Worm (Caenorhabditis elegans) whole organism, late embryonic: Measurements from ENCODE around the gene Y53F4B.12.
A peak's percentile ranks its signal among the peaks of the same experiment; 100 is the strongest.

Source experiments
- C38D4.7 ChIP-seq: fragments of 200-800 bp; sonication (Bioruptor generic); optimal IDR thresholded peaks from 2 replicates; lab custom pipeline; 2018; ENCODE audit warnings: mild to moderate bottlenecking, missing genetic modification characterization, moderate library complexity, missing compliant biosample characterization
- F13H6.1 ChIP-seq: sonication (generic microtip); optimal IDR thresholded peaks from 2 replicates; lab custom pipeline; 2016; ENCODE audit warnings: missing genetic modification characterization, missing compliant biosample characterization
- K02D7.2 ChIP-seq: sonication (generic microtip); optimal IDR thresholded peaks from 2 replicates; lab custom pipeline; 2017; ENCODE audit warnings: mild to moderate bottlenecking, missing genetic modification characterization, missing compliant biosample characterization
- K09A11.1 ChIP-seq: sonication (generic microtip); optimal IDR thresholded peaks from 2 replicates; lab custom pipeline; 2017; ENCODE audit warnings: antibody characterized with exemption, mild to moderate bottlenecking, missing genetic modification characterization, missing compliant biosample characterization; ENCODE audit not compliant: insufficient read depth
- ahr-1 ChIP-seq: sonication (generic microtip); optimal IDR thresholded peaks from 2 replicates; lab custom pipeline; 2016; ENCODE audit warnings: missing genetic modification characterization, missing compliant biosample characterization
- ama-1 ChIP-seq: fragments of 150-350 bp; optimal IDR thresholded peaks from 2 replicates; lab custom pipeline; 2014
- ceh-19 ChIP-seq: fragments of 200-800 bp; sonication (Bioruptor generic); optimal IDR thresholded peaks from 2 replicates; lab custom pipeline; 2018; ENCODE audit warnings: mild to moderate bottlenecking, missing genetic modification characterization, missing compliant biosample characterization
- ceh-2 ChIP-seq: sonication (generic microtip); optimal IDR thresholded peaks from 2 replicates; lab custom pipeline; 2016; ENCODE audit warnings: missing genotype, missing genetic modification characterization, missing compliant biosample characterization
- ceh-22 ChIP-seq: sonication (generic microtip); optimal IDR thresholded peaks from 2 replicates; lab custom pipeline; 2017; ENCODE audit warnings: missing biosample characterization, missing genetic modification characterization
- ceh-30 ChIP-seq: fragments of 150-350 bp; optimal IDR thresholded peaks from 2 replicates; lab custom pipeline; 2014; ENCODE audit warnings: missing biosample characterization, missing genetic modification characterization
- ceh-31 ChIP-seq: sonication (generic microtip); optimal IDR thresholded peaks from 2 replicates; lab custom pipeline; 2016; ENCODE audit warnings: missing genetic modification characterization, missing compliant biosample characterization
- ceh-34 ChIP-seq: sonication (generic microtip); optimal IDR thresholded peaks from 2 replicates; lab custom pipeline; 2016; ENCODE audit warnings: mild to moderate bottlenecking, missing genetic modification characterization, missing compliant biosample characterization
- ceh-6 ChIP-seq: fragments of 200-800 bp; sonication (Bioruptor generic); optimal IDR thresholded peaks from 2 replicates; lab custom pipeline; 2018; ENCODE audit warnings: mild to moderate bottlenecking, missing genetic modification characterization, missing compliant biosample characterization
- ceh-9 ChIP-seq: sonication (generic microtip); optimal IDR thresholded peaks from 2 replicates; lab custom pipeline; 2016; ENCODE audit warnings: mild to moderate bottlenecking, missing genetic modification characterization, inconsistent platforms, missing compliant biosample characterization
- che-1 ChIP-seq: sonication (generic microtip); optimal IDR thresholded peaks from 2 replicates; lab custom pipeline; 2016; ENCODE audit warnings: mild to moderate bottlenecking, missing genetic modification characterization, missing compliant biosample characterization
- dmd-4 ChIP-seq: sonication (generic microtip); optimal IDR thresholded peaks from 2 replicates; lab custom pipeline; 2016; ENCODE audit warnings: borderline replicate concordance, missing genetic modification characterization, missing compliant biosample characterization
- dve-1 ChIP-seq: sonication (generic microtip); optimal IDR thresholded peaks from 2 replicates; lab custom pipeline; 2017; ENCODE audit warnings: antibody characterized with exemption, mild to moderate bottlenecking, missing genetic modification characterization, missing compliant biosample characterization
- eyg-1 ChIP-seq: sonication (generic microtip); optimal IDR thresholded peaks from 2 replicates; lab custom pipeline; 2016; ENCODE audit warnings: missing genotype, missing genetic modification characterization, missing compliant biosample characterization
- fax-1 ChIP-seq: sonication (generic microtip); optimal IDR thresholded peaks from 2 replicates; lab custom pipeline; 2016; ENCODE audit warnings: missing genotype, missing genetic modification characterization, missing compliant biosample characterization
- fkh-10 ChIP-seq: fragments of 150-350 bp; optimal IDR thresholded peaks from 2 replicates; lab custom pipeline; 2014; ENCODE audit warnings: missing biosample characterization, missing genetic modification reagents, missing genetic modification characterization
- fkh-6 ChIP-seq: sonication (generic microtip); optimal IDR thresholded peaks from 2 replicates; lab custom pipeline; 2016; ENCODE audit warnings: missing genetic modification characterization, missing compliant biosample characterization
- hlh-30 ChIP-seq: sonication (generic microtip); optimal IDR thresholded peaks from 2 replicates; lab custom pipeline; 2017; ENCODE audit warnings: antibody characterized with exemption, missing genetic modification characterization, missing compliant biosample characterization; ENCODE audit not compliant: insufficient read depth
- hlh-6 ChIP-seq: sonication (generic microtip); optimal IDR thresholded peaks from 2 replicates; lab custom pipeline; 2016; ENCODE audit warnings: missing genotype, missing genetic modification characterization, missing compliant biosample characterization
- lim-6 ChIP-seq: sonication (generic microtip); optimal IDR thresholded peaks from 2 replicates; lab custom pipeline; 2016; ENCODE audit warnings: missing genetic modification characterization, missing compliant biosample characterization
- lin-11 ChIP-seq: fragments of 200-800 bp; sonication (Bioruptor generic); optimal IDR thresholded peaks from 2 replicates; lab custom pipeline; 2018; ENCODE audit warnings: mild to moderate bottlenecking, missing genetic modification characterization, missing compliant biosample characterization
- madf-2 ChIP-seq: sonication (generic microtip); optimal IDR thresholded peaks from 2 replicates; lab custom pipeline; 2017; ENCODE audit warnings: missing genetic modification characterization, missing compliant biosample characterization
- mec-3 ChIP-seq: sonication (generic microtip); optimal IDR thresholded peaks from 2 replicates; lab custom pipeline; 2016; ENCODE audit warnings: borderline replicate concordance, missing genetic modification characterization, missing compliant biosample characterization
- nfya-1 ChIP-seq: sonication (generic microtip); optimal IDR thresholded peaks from 2 replicates; lab custom pipeline; 2017; ENCODE audit warnings: missing genetic modification characterization, mild to moderate bottlenecking, missing compliant biosample characterization, antibody characterized with exemption, moderate library complexity
- nhr-11 ChIP-seq: fragments of 150-350 bp; optimal IDR thresholded peaks from 2 replicates; lab custom pipeline; 2014; ENCODE audit warnings: missing biosample characterization, missing genetic modification characterization
- nhr-232 ChIP-seq: sonication (generic microtip); optimal IDR thresholded peaks from 2 replicates; lab custom pipeline; 2016; ENCODE audit warnings: missing genetic modification characterization, missing compliant biosample characterization
- npax-4 ChIP-seq: sonication (generic microtip); optimal IDR thresholded peaks from 2 replicates; lab custom pipeline; 2016; ENCODE audit warnings: missing genetic modification characterization, missing compliant biosample characterization
- odd-2 ChIP-seq: sonication (generic microtip); optimal IDR thresholded peaks from 2 replicates; lab custom pipeline; 2017; ENCODE audit warnings: antibody characterized with exemption, mild to moderate bottlenecking, missing genetic modification characterization, missing compliant biosample characterization
- pax-1 ChIP-seq: fragments of 150-350 bp; optimal IDR thresholded peaks from 2 replicates; lab custom pipeline; 2014; ENCODE audit warnings: missing biosample characterization, missing genetic modification characterization
- pqm-1 ChIP-seq: sonication (generic microtip); optimal IDR thresholded peaks from 2 replicates; lab custom pipeline; 2016; ENCODE audit warnings: missing genetic modification characterization, missing compliant biosample characterization
- rnt-1 ChIP-seq: sonication (generic microtip); optimal IDR thresholded peaks from 2 replicates; lab custom pipeline; 2016; ENCODE audit warnings: missing genetic modification characterization, missing compliant biosample characterization
- sox-4 ChIP-seq: sonication (generic microtip); optimal IDR thresholded peaks from 2 replicates; lab custom pipeline; 2017; ENCODE audit warnings: mild to moderate bottlenecking, missing genetic modification characterization, inconsistent platforms, missing compliant biosample characterization
- syd-9 ChIP-seq: sonication (generic microtip); optimal IDR thresholded peaks from 2 replicates; lab custom pipeline; 2016; ENCODE audit warnings: mild to moderate bottlenecking, missing genetic modification characterization, moderate library complexity, missing compliant biosample characterization
- tbx-2 ChIP-seq: sonication (generic microtip); optimal IDR thresholded peaks from 2 replicates; lab custom pipeline; 2016; ENCODE audit warnings: missing genetic modification characterization, missing compliant biosample characterization
- tbx-7 ChIP-seq: sonication (generic microtip); optimal IDR thresholded peaks from 2 replicates; lab custom pipeline; 2016; ENCODE audit warnings: missing genotype, missing genetic modification characterization, missing compliant biosample characterization
- ttx-3 ChIP-seq: sonication (generic microtip); optimal IDR thresholded peaks from 2 replicates; lab custom pipeline; 2016; ENCODE audit warnings: missing genetic modification reagents, missing genetic modification characterization, missing compliant biosample characterization
- unc-3 ChIP-seq, 2 experiments: fragments of 200-800 bp in 1 of 2; sonication (Bioruptor generic) in 1 of 2; sonication (generic microtip) in 1 of 2; conservative IDR thresholded peaks in 1 of 2; optimal IDR thresholded peaks in 1 of 2; 2 replicates each; pipeline versions ENCODE4 v1.3.6 to Lab custom; 2016 to 2022; ENCODE audit warnings: missing compliant biosample characterization in 2 of 2, missing genetic modification characterization in 2 of 2, missing genetic modification reagents in 1 of 2
- unc-42 ChIP-seq: sonication (generic microtip); optimal IDR thresholded peaks from 2 replicates; lab custom pipeline; 2016; ENCODE audit warnings: missing genotype, missing genetic modification characterization, missing compliant biosample characterization
- unc-55 ChIP-seq: sonication (generic microtip); optimal IDR thresholded peaks from 2 replicates; lab custom pipeline; 2017; ENCODE audit warnings: missing biosample characterization, missing genetic modification reagents, missing genetic modification characterization
- unc-86 ChIP-seq: sonication (generic microtip); optimal IDR thresholded peaks from 2 replicates; lab custom pipeline; 2016; ENCODE audit warnings: missing genetic modification characterization, missing compliant biosample characterization
- zip-5 ChIP-seq: sonication (generic microtip); optimal IDR thresholded peaks from 2 replicates; lab custom pipeline; 2016; ENCODE audit warnings: missing genetic modification characterization, missing compliant biosample characterization
- ztf-16 ChIP-seq: sonication (generic microtip); optimal IDR thresholded peaks from 2 replicates; lab custom pipeline; 2017; ENCODE audit warnings: missing genetic modification characterization, missing compliant biosample characterization

The Y53F4B.12 gene

DNA sequence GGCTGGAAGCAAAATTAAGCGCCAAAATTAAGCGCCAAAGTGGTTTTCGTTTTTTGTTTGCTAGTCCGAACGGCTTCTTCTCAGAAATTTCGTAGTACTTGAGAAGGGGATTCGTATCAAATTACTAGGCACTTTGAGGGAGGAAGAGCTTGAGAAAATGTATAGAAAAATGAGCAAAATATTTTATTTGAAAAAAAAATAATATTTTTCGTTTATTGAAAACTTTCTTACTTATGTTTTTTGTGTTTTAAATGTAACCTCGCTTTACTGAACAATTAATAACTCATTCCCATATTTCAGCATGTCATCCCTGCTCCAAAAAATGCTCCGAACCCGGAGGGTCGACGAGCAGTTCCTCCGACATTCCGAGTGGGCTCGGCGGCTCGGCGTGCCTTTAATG is at the start of gene Y53F4B.12:
Y53F4B.12 (plus strand) TSS at position 301 of the 400 bp plus-strand sequence.
- TF ChIP-seq K02D7.2 (no peak), che-1 (no peak), nhr-11 (tag; lab: Kevin White, UChicago) (no peak), eyg-1 (tag; lab: Kevin White, UChicago) (no peak), dmd-4 (tag; lab: Kevin White, UChicago) (no peak), ceh-19 (no peak), unc-55 (no peak), ceh-2 (tag; lab: Kevin White, UChicago) (no peak), madf-2 (no peak), fkh-6 (tag; lab: Kevin White, UChicago) (no peak), C38D4.7 (GFP tag; lab: Kevin White, UChicago) (no peak), hlh-6 (tag; lab: Kevin White, UChicago) (no peak), nhr-232 (tag; lab: Kevin White, UChicago) (no peak)

ce11 chrII:14969320-14969950 is 49.6 kb upstream of the Y53F4B.12 start, which contains the start of the genes pole-4, nsun-5 and metl-2:
Gene pole-4 (minus strand): TSS chrII:14969354.
Gene nsun-5 (plus strand): TSS chrII:14969617.
Gene metl-2 (plus strand): TSS chrII:14969900.
- TF ChIP-seq K09A11.1 (tag; lab: Kevin White, UChicago) (no peak), ahr-1 (tag; lab: Kevin White, UChicago) (no peak), ceh-22 (tag; lab: Kevin White, UChicago) (no peak), npax-4 (tag; lab: Kevin White, UChicago) (no peak), ceh-31 (tag; lab: Kevin White, UChicago) (peak; percentile 32), hlh-6 (tag; lab: Kevin White, UChicago) (no peak), unc-86 (tag; lab: Kevin White, UChicago) (no peak), sox-4 (no peak), ceh-19 (no peak), ttx-3 (no peak), ama-1 (lab: Kevin White, UChicago) (no peak), ztf-16 (no peak), rnt-1 (tag; lab: Kevin White, UChicago) (no peak), fkh-10 (GFP tag; lab: Kevin White, UChicago) (no peak), dmd-4 (tag; lab: Kevin White, UChicago) (no peak), eyg-1 (tag; lab: Kevin White, UChicago) (no peak), pqm-1 (tag; lab: Kevin White, UChicago) (no peak), hlh-30 (no peak), fkh-6 (tag; lab: Kevin White, UChicago) (no peak), syd-9 (no peak), tbx-2 (tag; lab: Kevin White, UChicago) (peak; percentile 13), ceh-34 (tag; lab: Kevin White, UChicago) (no peak), tbx-7 (tag; lab: Kevin White, UChicago) (no peak), fax-1 (tag; lab: Kevin White, UChicago) (no peak), nfya-1 (tag; lab: Kevin White, UChicago) (peak; percentile 6), ceh-9 (tag; lab: Kevin White, UChicago) (no peak), ceh-30 (tag; lab: Kevin White, UChicago) (no peak), unc-42 (tag; lab: Kevin White, UChicago) (peak; percentile 77), mec-3 (tag; lab: Kevin White, UChicago) (no peak), odd-2 (tag; lab: Kevin White, UChicago) (no peak)
- TF ChIP-seq, all 69 proteins: peak for 4

DNA sequence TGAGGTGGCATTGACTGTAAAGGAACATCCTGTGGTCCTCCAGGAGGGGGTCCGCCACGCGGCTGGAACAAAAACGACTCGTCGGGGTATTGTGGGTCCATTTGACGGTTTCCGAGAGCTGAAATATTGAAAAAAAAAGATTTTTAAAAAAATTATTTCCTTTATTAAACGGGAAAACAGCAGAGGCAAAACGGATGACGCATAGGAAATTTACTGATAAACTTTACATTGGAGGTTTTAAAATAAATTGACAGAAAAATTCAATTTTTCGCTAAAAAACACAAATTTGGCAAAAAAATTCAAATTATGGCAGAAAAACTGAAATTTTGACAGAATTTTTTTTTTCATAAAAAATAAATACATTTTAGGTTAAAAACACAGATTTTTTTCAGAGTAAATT is 35.1 kb upstream of the Y53F4B.12 start, which contains the start of gene Y53F4B.5:
Y53F4B.5 (minus strand) TSS at position 101 of the 400 bp plus-strand sequence.
- TF ChIP-seq lim-6 = no peak
- no peak for TF ChIP-seq ztf-16
- TF ChIP-seq C38D4.7 (GFP tag; lab: Kevin White, UChicago) = no peak
- TF ChIP-seq dve-1 (tag; lab: Kevin White, UChicago) = no peak
- no peak for TF ChIP-seq syd-9
- TF ChIP-seq ceh-31 (tag; lab: Kevin White, UChicago) = no peak
- TF ChIP-seq ceh-6 = no peak
- no peak for TF ChIP-seq lin-11 (tag; lab: Kevin White, UChicago)
- TF ChIP-seq fkh-10 (GFP tag; lab: Kevin White, UChicago) = no peak
- no peak for TF ChIP-seq zip-5 (tag; lab: Kevin White, UChicago)
- TF ChIP-seq unc-3 (GFP tag; conservative IDR thresholded peaks at IDR 0.05; lab: Robert Waterston, UW) = no peak
- no peak for TF ChIP-seq unc-3 (tag; optimal IDR thresholded peaks at IDR 0.05; lab: Kevin White, UChicago)
- no peak for TF ChIP-seq F13H6.1 (tag; lab: Kevin White, UChicago)
- TF ChIP-seq pax-1 (tag; lab: Kevin White, UChicago) = no peak
- no peak for TF ChIP-seq nhr-232 (tag; lab: Kevin White, UChicago)
- no peak for TF ChIP-seq fax-1 (tag; lab: Kevin White, UChicago)
